Fruit fly (Drosophila melanogaster): ENCODE results near the gene CG15443.

The CG15443 gene

DNA sequence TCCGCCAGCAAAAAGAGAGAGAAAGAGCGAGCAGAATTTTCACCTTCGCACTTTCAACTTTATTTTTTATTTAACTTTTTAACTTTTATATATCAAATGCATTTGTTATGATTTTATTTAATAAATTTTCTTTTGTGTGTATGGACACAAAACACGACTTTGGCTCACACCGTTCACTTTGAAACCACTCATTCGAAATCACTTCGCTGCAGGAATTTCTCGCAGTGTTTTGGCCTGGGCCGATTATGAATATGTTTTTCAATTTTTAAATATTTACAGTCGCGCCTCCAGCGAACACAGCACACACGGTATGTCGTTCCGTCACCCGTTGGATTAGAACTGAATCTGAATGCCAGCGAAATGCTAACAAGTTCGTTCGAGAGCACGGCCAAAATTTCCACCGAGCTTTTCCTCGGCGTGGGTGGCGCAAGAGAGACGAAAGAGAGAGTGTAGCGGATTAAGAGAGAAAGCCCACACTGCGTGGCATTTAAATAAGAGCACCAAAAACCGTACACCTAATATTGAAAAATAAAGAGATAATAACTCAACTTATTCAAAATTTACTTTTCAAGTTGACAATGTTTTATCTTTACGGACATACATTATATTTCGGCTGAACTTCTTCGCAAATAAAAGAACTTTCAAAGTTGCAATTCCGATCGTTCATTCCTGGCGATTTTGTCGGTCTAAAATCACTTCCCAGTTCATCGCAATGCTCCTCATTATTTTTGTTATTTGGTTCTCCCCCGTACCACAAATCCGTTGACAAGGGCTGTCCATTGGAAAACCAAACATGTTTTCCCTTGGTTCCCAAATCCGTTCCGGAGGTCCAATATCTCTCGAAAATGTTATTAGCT, 22.1 kb downstream of the CG15443 start, which contains the start of gene CG15431:
Gene CG15431 (minus strand): TSS at position 402 of the 857 bp plus-strand sequence.
- TF ChIP-seq CG7045 (GFP tag; optimal IDR thresholded peaks at IDR 0.05) (peak; percentile 29), CG33017 (tag; optimal IDR thresholded peaks at IDR 0.05) (peak; percentile 5), CG5204 (GFP tag; optimal IDR thresholded peaks at IDR 0.05) (no peak), CG11617 (GFP tag; optimal IDR thresholded peaks at IDR 0.05) (peak; percentile 25), CG7101 (tag; optimal IDR thresholded peaks at IDR 0.05) (no peak), Hr96 (GFP tag; optimal IDR thresholded peaks at IDR 0.05) (no peak), pad (GFP tag; optimal IDR thresholded peaks at IDR 0.05) (no peak), tj (GFP tag; optimal IDR thresholded peaks at IDR 0.05) (no peak), cic (GFP tag; optimal IDR thresholded peaks at IDR 0.05) (no peak), Mnt (GFP tag; optimal IDR thresholded peaks at IDR 0.05) (no peak)

DNA sequence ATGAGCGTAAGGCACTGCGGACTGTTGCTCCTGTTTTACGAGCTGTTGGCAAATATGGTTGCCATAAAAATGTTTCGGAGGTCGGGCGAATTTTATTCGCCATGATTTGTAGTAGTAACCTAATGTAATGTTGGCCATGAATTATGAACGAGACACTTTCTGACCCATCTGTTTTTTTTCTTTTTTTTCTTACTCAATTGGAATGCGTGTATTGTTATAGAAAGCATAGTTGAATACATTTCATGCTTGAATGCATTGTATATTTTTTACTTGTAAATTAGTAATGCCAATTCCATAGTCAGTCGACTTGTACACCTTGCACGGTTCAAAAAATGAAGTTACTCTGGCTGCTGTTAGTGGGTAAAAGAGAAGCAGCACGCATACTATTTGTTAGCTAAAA, 25.8 kb downstream of the CG15443 start, which contains the start of gene CG43056:
Gene CG43056 (plus strand): TSS at position 301 of the 400 bp plus-strand sequence.
- TF ChIP-seq CG7101 (tag; optimal IDR thresholded peaks at IDR 0.05), result no peak
- TF ChIP-seq Crg-1 (GFP tag; optimal IDR thresholded peaks at IDR 0.05), result no peak
- TF ChIP-seq CG11617 (GFP tag; optimal IDR thresholded peaks at IDR 0.05), result no peak
- no peak for TF ChIP-seq tj (GFP tag; optimal IDR thresholded peaks at IDR 0.05)
- TF ChIP-seq CG5204 (GFP tag; optimal IDR thresholded peaks at IDR 0.05), result no peak
- TF ChIP-seq CG7045 (GFP tag; optimal IDR thresholded peaks at IDR 0.05), result no peak
- TF ChIP-seq kay (GFP tag; ENCODE audit: borderline replicate concordance), result no peak

- TF ChIP-seq CG12768 (GFP tag; optimal IDR thresholded peaks at IDR 0.05) (no peak), toe (GFP tag; optimal IDR thresholded peaks at IDR 0.05) (no peak)
Measured at dm6 chr2L:4433608-4434007, 29.6 kb downstream of the CG15443 start, which contains the start of the genes CG34177 and CG34178. TSS of gene CG34177 (plus strand) at chr2L:4433908. TSS of gene CG34178 (plus strand) at chr2L:4433908.

dm6 chr2L:4422154-4422553, 41.1 kb downstream of the CG15443 start:
- TF ChIP-seq cic (GFP tag; optimal IDR thresholded peaks at IDR 0.05), result no peak
- TF ChIP-seq Mnt (GFP tag; optimal IDR thresholded peaks at IDR 0.05), result no peak
- TF ChIP-seq tj (GFP tag; optimal IDR thresholded peaks at IDR 0.05), result no peak
- no peak for TF ChIP-seq pad (GFP tag; optimal IDR thresholded peaks at IDR 0.05)
- no peak for TF ChIP-seq Crg-1 (GFP tag; optimal IDR thresholded peaks at IDR 0.05)
- no peak for TF ChIP-seq CG7101 (tag; optimal IDR thresholded peaks at IDR 0.05)
- TF ChIP-seq CG33017 (tag; optimal IDR thresholded peaks at IDR 0.05), result no peak
- no peak for TF ChIP-seq kay (GFP tag; ENCODE audit: borderline replicate concordance)
- no peak for TF ChIP-seq cnc (optimal IDR thresholded peaks at IDR 0.05)
- TF ChIP-seq CG11617 (GFP tag; optimal IDR thresholded peaks at IDR 0.05), result no peak
- no peak for TF ChIP-seq toe (GFP tag; optimal IDR thresholded peaks at IDR 0.05)
- TF ChIP-seq CG12768 (GFP tag; optimal IDR thresholded peaks at IDR 0.05), result no peak
- TF ChIP-seq CG7045 (GFP tag; optimal IDR thresholded peaks at IDR 0.05), result no peak

- TF ChIP-seq Mnt (GFP tag; optimal IDR thresholded peaks at IDR 0.05), result no peak
Measured at dm6 chr2L:4418819-4419218, 44.4 kb downstream of the CG15443 start.

DNA sequence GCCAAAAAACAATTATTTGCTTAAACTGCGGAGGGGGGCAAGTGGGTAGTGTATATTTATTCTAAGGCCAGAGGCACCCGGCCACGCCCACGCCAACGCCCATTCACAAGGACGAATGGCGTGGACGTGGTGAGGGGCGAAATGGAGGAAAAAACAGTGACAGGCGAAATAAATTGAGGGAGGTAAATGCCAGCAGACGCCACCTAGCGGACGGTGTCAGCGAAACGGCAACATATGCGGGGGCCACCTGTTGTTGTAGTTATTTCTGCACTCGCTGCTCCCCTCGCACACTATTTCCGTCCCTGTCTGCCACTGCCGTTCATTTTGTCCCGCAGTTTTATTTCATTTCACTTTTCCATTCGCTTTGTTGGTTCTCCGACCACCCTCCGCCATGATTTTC, 45.3 kb downstream of the CG15443 start:
- peak; percentile 9 for TF ChIP-seq kay (GFP tag; ENCODE audit: borderline replicate concordance)
- no peak for TF ChIP-seq pad (GFP tag; optimal IDR thresholded peaks at IDR 0.05)
- TF ChIP-seq CG11617 (GFP tag; optimal IDR thresholded peaks at IDR 0.05), result no peak
- no peak for TF ChIP-seq ovo (GFP tag; optimal IDR thresholded peaks at IDR 0.05)

dm6 chr2L:4416903-4417302, 46.3 kb downstream of the CG15443 start:
- TF ChIP-seq CG7045 (GFP tag; optimal IDR thresholded peaks at IDR 0.05) (peak; percentile 36), ovo (GFP tag; optimal IDR thresholded peaks at IDR 0.05) (no peak), pad (GFP tag; optimal IDR thresholded peaks at IDR 0.05) (no peak), cnc (optimal IDR thresholded peaks at IDR 0.05) (no peak), cic (GFP tag; optimal IDR thresholded peaks at IDR 0.05) (no peak), Hr96 (GFP tag; optimal IDR thresholded peaks at IDR 0.05) (no peak), CG7101 (tag; optimal IDR thresholded peaks at IDR 0.05) (no peak), Crg-1 (GFP tag; optimal IDR thresholded peaks at IDR 0.05) (no peak), Mnt (GFP tag; optimal IDR thresholded peaks at IDR 0.05) (no peak), bab1 (GFP tag; optimal IDR thresholded peaks at IDR 0.05) (no peak), CG12768 (GFP tag; optimal IDR thresholded peaks at IDR 0.05) (peak; percentile 13), CG1620 (GFP tag; optimal IDR thresholded peaks at IDR 0.05) (no peak), CG5204 (GFP tag; optimal IDR thresholded peaks at IDR 0.05) (peak; percentile 43), kay (GFP tag; ENCODE audit: borderline replicate concordance) (no peak), CG33017 (tag; optimal IDR thresholded peaks at IDR 0.05) (peak; percentile 42), CG14711 (tag; optimal IDR thresholded peaks at IDR 0.05) (no peak)

DNA sequence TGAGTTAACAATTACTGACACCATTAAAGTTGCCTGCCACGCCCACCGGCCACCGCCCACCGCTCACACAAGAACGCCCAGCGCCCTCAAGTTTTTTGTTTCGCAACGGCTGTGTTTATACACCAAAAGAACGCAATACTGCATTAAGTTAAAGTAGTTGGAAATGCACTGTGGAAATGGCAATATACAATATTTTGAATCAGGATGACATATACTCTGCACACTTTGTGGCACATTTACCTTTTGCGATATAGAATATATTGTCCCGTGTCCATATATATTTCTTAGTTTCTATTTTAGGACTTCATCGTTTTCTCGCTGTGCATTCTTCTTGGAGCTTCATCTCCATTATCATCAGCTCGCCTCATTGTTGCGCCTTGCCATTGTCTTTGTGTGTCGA, 47.2 kb downstream of the CG15443 start:
- TF ChIP-seq Crg-1 (GFP tag; optimal IDR thresholded peaks at IDR 0.05) (no peak), Hr96 (GFP tag; optimal IDR thresholded peaks at IDR 0.05) (peak; percentile 10)

Data from whole organism, adult.